Worm (Caenorhabditis elegans) whole organism, early embryonic: ENCODE measurements around the gene ZK180.5.
A peak's percentile ranks its signal among the peaks of the same experiment; 100 is the strongest.

ENCODE experiments used
- B0310.2 ChIP-seq: sonication (generic microtip); optimal IDR thresholded peaks from 2 replicates; lab custom pipeline; 2016; ENCODE audit warnings: mild to moderate bottlenecking, missing genetic modification characterization, missing compliant biosample characterization
- F13C5.2 ChIP-seq: sonication (generic microtip); optimal IDR thresholded peaks from 2 replicates; lab custom pipeline; 2017; ENCODE audit warnings: mild to moderate bottlenecking, missing genetic modification characterization, inconsistent platforms, missing compliant biosample characterization
- aly-1 ChIP-seq: sonication (generic microtip); optimal IDR thresholded peaks from 2 replicates; lab custom pipeline; 2016; ENCODE audit warnings: missing genetic modification characterization, missing compliant biosample characterization
- ama-1 ChIP-seq: fragments of 150-350 bp; optimal IDR thresholded peaks from 2 replicates; lab custom pipeline; 2014
- ceh-13 ChIP-seq: fragments of 200-800 bp; sonication (Bioruptor generic); optimal IDR thresholded peaks from 2 replicates; lab custom pipeline; 2018; ENCODE audit warnings: mild to moderate bottlenecking, missing genetic modification characterization, missing compliant biosample characterization
- ceh-36 ChIP-seq: sonication (generic microtip); optimal IDR thresholded peaks from 2 replicates; lab custom pipeline; 2016; ENCODE audit warnings: missing genetic modification characterization, inconsistent platforms, missing compliant biosample characterization
- ets-7 ChIP-seq: sonication (generic microtip); optimal IDR thresholded peaks from 2 replicates; lab custom pipeline; 2016; ENCODE audit warnings: missing genotype, missing genetic modification characterization, missing compliant biosample characterization
- flt-1 ChIP-seq: fragments of 200-800 bp; sonication (Bioruptor generic); IDR thresholded peaks from 2 replicates; pipeline ENCODE4 v1.3.6; 2022; ENCODE audit warnings: missing genetic modification characterization, missing compliant biosample characterization
- hmbx-1 ChIP-seq: sonication (generic microtip); optimal IDR thresholded peaks from 2 replicates; lab custom pipeline; 2016; ENCODE audit warnings: mild to moderate bottlenecking, missing genetic modification characterization, missing compliant biosample characterization
- hmg-4 ChIP-seq: fragments of 200-800 bp; sonication (Bioruptor generic); optimal IDR thresholded peaks from 2 replicates; lab custom pipeline; 2018; ENCODE audit warnings: mild to moderate bottlenecking, missing genetic modification characterization, missing compliant biosample characterization
- hnd-1 ChIP-seq: sonication (generic microtip); optimal IDR thresholded peaks from 2 replicates; lab custom pipeline; 2016; ENCODE audit warnings: missing genetic modification characterization, missing compliant biosample characterization
- pes-1 ChIP-seq: fragments of 200-800 bp; sonication (Bioruptor generic); IDR thresholded peaks from 2 replicates; pipeline ENCODE4 v1.3.6; 2022; ENCODE audit warnings: missing genetic modification reagents, missing genetic modification characterization, missing compliant biosample characterization
- scrt-1 ChIP-seq: fragments of 200-800 bp; sonication (Bioruptor generic); IDR thresholded peaks from 2 replicates; pipeline ENCODE4 v1.3.6; 2022; ENCODE audit warnings: missing genetic modification characterization, missing compliant biosample characterization
- sea-1 ChIP-seq: fragments of 200-800 bp; sonication (Bioruptor generic); conservative IDR thresholded peaks from 2 replicates; pipeline ENCODE4 v1.3.6; 2022; ENCODE audit warnings: missing genetic modification characterization, missing compliant biosample characterization
- tbx-11 ChIP-seq: fragments of 200-800 bp; sonication (Bioruptor generic); IDR thresholded peaks from 2 replicates; pipeline ENCODE4 v1.3.6; 2022; ENCODE audit warnings: missing genetic modification characterization, missing compliant biosample characterization
- tbx-37 ChIP-seq: fragments of 200-800 bp; sonication (Bioruptor generic); conservative IDR thresholded peaks from 2 replicates; pipeline ENCODE4 v1.3.6; 2022; ENCODE audit warnings: missing genetic modification reagents, missing genetic modification characterization, missing compliant biosample characterization
- tra-4 ChIP-seq: sonication (generic microtip); optimal IDR thresholded peaks from 2 replicates; lab custom pipeline; 2017; ENCODE audit warnings: missing genetic modification characterization, missing compliant biosample characterization

ZK180.5 gene

DNA sequence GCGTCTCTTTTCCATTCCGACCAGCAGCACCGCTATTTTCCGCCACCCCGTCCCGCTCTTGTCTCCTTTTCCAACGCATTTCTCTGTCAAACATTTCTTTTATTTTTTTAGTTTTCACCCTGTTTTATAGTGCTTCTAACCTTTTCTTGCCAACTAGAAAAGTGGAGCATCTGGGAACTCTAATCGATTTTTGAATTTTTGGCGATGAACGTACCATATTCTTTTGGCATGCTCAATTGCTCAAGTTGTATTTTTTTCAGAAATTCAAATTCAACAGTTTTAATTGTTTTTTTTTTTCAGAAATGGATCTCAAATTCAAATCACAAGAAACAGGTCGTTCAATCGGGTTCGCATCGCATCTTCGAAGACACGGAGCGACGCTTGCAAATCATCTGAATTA lies 31.3 kb upstream of the ZK180.5 start, which contains the start of gene ZK185.1:
Gene ZK185.1 (plus strand): TSS at position 301 of the 400 bp plus-strand sequence.
- TF ChIP-seq ceh-36 (no peak), scrt-1 (GFP tag; lab: Robert Waterston, UW) (no peak), aly-1 (peak; percentile 5), ama-1 (lab: Kevin White, UChicago) (no peak), B0310.2 (tag; lab: Kevin White, UChicago) (no peak), tbx-37 (GFP tag; lab: Robert Waterston, UW) (no peak), tra-4 (tag; lab: Kevin White, UChicago) (no peak), flt-1 (no peak)

- TF ChIP-seq hmbx-1 (no peak), aly-1 (no peak), pes-1 (GFP tag; lab: Robert Waterston, UW) (no peak), ceh-13 (GFP tag; lab: Kevin White, UChicago) (no peak), F13C5.2 (no peak), hnd-1 (no peak), ets-7 (tag; lab: Kevin White, UChicago) (no peak), tra-4 (tag; lab: Kevin White, UChicago) (no peak), sea-1 (GFP tag; lab: Robert Waterston, UW) (no peak), tbx-37 (GFP tag; lab: Robert Waterston, UW) (no peak), ceh-36 (no peak), tbx-11 (GFP tag; lab: Robert Waterston, UW) (no peak), B0310.2 (tag; lab: Kevin White, UChicago) (no peak), flt-1 (no peak), ama-1 (lab: Kevin White, UChicago) (no peak), scrt-1 (GFP tag; lab: Robert Waterston, UW) (no peak)
Observed at ce11 chrIV:4545818-4546217, 28.9 kb upstream of the ZK180.5 start, which contains the start of gene ZK185.5. Gene ZK185.5, minus strand, starts transcription at chrIV:4545918.

DNA sequence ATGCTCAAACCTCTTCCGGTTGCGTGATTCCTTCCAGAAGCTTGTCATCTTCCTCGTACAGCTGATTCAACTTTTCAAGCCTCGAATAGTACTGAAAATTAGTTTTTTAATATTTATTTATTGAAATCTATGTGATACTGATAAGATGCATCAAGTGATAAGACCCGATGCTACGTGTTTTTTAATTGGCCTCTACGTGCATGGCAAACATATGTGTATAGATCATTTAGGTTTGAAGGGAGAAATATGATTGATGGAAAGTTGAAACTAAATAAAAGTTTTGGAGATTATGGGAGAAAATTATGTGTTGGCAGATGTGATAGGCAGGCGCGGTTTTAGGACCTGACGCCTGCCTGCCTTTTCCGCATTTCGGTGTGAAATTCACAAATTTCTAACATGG lies 27.2 kb upstream of the ZK180.5 start:
- TF ChIP-seq flt-1 (no peak), hmg-4 (GFP tag; lab: Kevin White, UChicago) (no peak)

DNA sequence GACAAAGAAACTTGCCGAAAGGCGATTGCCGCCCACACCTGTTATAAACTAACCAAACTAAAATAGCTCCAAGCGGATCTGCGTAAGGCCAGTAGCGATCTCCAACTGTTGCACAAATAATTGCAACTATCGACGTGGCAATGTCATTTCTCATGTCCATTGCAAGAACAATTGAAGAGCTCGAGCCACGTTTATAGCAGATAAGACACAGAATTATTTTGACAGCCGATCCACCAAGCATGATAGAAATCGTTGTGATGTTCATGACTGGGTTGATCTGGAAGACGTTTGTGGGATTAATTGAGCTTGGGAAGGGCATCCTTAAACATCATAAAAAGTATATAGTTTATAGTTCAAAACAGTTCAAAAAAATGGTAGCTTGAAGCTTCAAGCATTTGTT lies 26.0 kb upstream of the ZK180.5 start:
- TF ChIP-seq flt-1 (no peak), sea-1 (GFP tag; lab: Robert Waterston, UW) (no peak), ama-1 (lab: Kevin White, UChicago) (no peak), pes-1 (GFP tag; lab: Robert Waterston, UW) (no peak), hmg-4 (GFP tag; lab: Kevin White, UChicago) (no peak), tbx-11 (GFP tag; lab: Robert Waterston, UW) (no peak), ceh-36 (no peak), hmbx-1 (no peak), F13C5.2 (no peak), aly-1 (no peak), ets-7 (tag; lab: Kevin White, UChicago) (no peak), scrt-1 (GFP tag; lab: Robert Waterston, UW) (no peak), tbx-37 (GFP tag; lab: Robert Waterston, UW) (no peak), hnd-1 (no peak), B0310.2 (tag; lab: Kevin White, UChicago) (no peak), tra-4 (tag; lab: Kevin White, UChicago) (no peak), ceh-13 (GFP tag; lab: Kevin White, UChicago) (no peak)

DNA sequence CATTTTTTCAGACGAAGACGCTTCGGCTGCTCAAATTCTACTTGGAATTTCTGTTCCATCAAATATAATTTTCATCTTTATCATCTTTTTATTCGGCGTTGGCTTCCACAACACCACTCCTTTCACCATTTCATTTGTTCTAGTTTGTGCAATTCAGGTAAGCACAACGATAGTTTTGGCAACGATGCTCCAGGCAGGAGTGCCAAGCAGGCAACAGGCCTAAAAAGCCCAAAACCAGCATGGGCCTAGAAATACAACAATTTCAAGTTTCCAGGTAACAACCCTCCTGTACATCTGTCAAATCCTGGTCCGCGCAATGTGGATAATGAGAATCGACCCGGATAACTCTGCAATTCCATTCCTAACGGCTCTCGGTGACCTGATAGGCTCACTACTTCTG lies 24.2 kb upstream of the ZK180.5 start:
- no peak for TF ChIP-seq hmg-4 (GFP tag; lab: Kevin White, UChicago)
- TF ChIP-seq tbx-37 (GFP tag; lab: Robert Waterston, UW), result no peak

- no peak for TF ChIP-seq hnd-1
- TF ChIP-seq sea-1 (GFP tag; lab: Robert Waterston, UW), result no peak
- no peak for TF ChIP-seq flt-1
- no peak for TF ChIP-seq tra-4 (tag; lab: Kevin White, UChicago)
- TF ChIP-seq hmbx-1, result no peak
- no peak for TF ChIP-seq ceh-13 (GFP tag; lab: Kevin White, UChicago)
- TF ChIP-seq tbx-37 (GFP tag; lab: Robert Waterston, UW), result no peak
- TF ChIP-seq ets-7 (tag; lab: Kevin White, UChicago), result no peak
- TF ChIP-seq F13C5.2, result no peak
- no peak for TF ChIP-seq ceh-36
- no peak for TF ChIP-seq tbx-11 (GFP tag; lab: Robert Waterston, UW)
- TF ChIP-seq B0310.2 (tag; lab: Kevin White, UChicago), result no peak
- TF ChIP-seq aly-1, result no peak
- no peak for TF ChIP-seq pes-1 (GFP tag; lab: Robert Waterston, UW)
- no peak for TF ChIP-seq ama-1 (lab: Kevin White, UChicago)
Observed at ce11 chrIV:4538672-4539071, 21.7 kb upstream of the ZK180.5 start.

DNA sequence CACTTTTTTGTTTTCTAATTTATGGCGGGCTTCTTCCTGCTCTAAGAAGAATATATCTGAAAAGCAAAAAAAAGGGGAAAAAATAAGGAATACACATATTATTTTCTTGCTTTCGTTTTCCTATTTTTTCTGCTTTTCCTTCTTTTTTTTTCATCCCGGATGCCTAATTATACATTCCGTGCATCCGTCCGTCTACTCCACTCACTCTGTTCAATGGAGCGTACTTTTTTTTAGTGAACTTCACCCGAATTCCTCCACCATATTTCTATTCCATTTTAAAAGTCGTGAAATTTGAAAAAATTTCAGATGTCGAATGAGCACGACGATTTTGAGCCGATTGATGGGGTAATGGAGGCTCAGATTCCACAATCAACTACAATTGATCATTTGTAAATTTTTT lies 19.3 kb upstream of the ZK180.5 start, which contains the start of gene ZK185.2:
Gene ZK185.2 (plus strand): TSS at position 301 of the 400 bp plus-strand sequence.
- no peak for TF ChIP-seq tbx-11 (GFP tag; lab: Robert Waterston, UW)

DNA sequence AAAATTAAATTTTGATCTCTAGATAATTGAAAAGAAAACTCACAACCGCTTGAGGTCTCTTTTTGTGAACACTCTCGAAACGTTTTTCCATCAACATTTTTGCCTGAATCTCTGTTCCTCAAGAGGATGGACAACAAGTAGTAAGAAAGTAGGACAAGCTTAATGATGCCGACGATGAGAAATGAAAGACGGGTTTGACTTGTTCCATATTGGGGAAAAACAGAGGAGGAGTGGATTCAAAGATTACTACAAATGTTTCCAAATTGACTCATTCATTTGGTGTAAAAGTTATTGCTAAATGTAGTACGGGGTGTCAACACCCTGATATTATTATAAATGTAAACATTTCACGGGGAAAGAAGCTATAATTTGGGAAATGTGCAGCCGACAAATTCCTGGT lies 16.1 kb upstream of the ZK180.5 start, which contains the start of gene ZK185.4:
Gene ZK185.4 (minus strand): TSS at position 101 of the 400 bp plus-strand sequence.
- TF ChIP-seq hmg-4 (GFP tag; lab: Kevin White, UChicago) (no peak), aly-1 (no peak), scrt-1 (GFP tag; lab: Robert Waterston, UW) (no peak), B0310.2 (tag; lab: Kevin White, UChicago) (no peak), tbx-37 (GFP tag; lab: Robert Waterston, UW) (no peak)

DNA sequence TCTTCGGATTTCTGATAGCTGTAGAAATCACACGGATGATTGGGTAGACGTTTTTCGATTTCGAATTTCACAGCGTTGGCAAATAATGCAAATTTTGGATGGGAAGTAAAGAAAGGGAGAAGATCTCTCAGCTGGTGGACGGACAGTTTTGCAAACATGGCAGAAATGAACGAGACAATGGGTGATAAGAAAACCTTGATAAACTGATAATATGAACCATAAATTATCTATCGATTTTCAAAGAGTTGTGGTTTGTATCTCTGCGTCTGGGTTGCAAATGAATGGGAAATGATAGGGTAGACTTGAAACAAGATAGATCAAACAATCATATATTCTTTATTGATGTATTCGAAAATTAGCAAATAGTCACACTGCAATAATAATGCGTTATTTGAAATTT lies 13.2 kb upstream of the ZK180.5 start, which contains the start of gene ZK185.3:
Gene ZK185.3 (minus strand): TSS at position 263 of the 400 bp plus-strand sequence.
- TF ChIP-seq tbx-37 (GFP tag; lab: Robert Waterston, UW) (no peak), scrt-1 (GFP tag; lab: Robert Waterston, UW) (no peak), hnd-1 (no peak), aly-1 (no peak), hmbx-1 (no peak), F13C5.2 (no peak), ceh-36 (no peak), B0310.2 (tag; lab: Kevin White, UChicago) (no peak)
